Fruit fly (Drosophila melanogaster) whole organism, wandering third instar larva: ENCODE measurements around the gene CG46434.

Experiments
- CrebA ChIP-seq: fragments of 200-800 bp; sonication (Bioruptor generic); optimal IDR thresholded peaks from 2 replicates; lab custom pipeline; 2016; ENCODE audit warnings: missing biosample characterization, mild to moderate bottlenecking, missing genetic modification characterization, borderline replicate concordance
- Hnf4 ChIP-seq: fragments of 200-800 bp; sonication (Bioruptor generic); optimal IDR thresholded peaks from 2 replicates; lab custom pipeline; 2016; ENCODE audit warnings: missing biosample characterization, mild to moderate bottlenecking, missing genetic modification characterization
- Hr78 ChIP-seq: fragments of >200 bp; optimal IDR thresholded peaks from 2 replicates; lab custom pipeline; 2017; ENCODE audit warnings: missing biosample characterization, missing genetic modification characterization
- Hr83 ChIP-seq: fragments of 200-300 bp; sonication (Bioruptor generic); optimal IDR thresholded peaks from 2 replicates; lab custom pipeline; 2016; ENCODE audit warnings: missing biosample characterization, mild to moderate bottlenecking, missing genetic modification characterization, moderate library complexity; ENCODE audit not compliant: poor library complexity, severe bottlenecking
- Myc ChIP-seq: fragments of >200 bp; optimal IDR thresholded peaks from 2 replicates; lab custom pipeline; 2017
- brk ChIP-seq: fragments of 200-800 bp; sonication (Bioruptor generic); optimal IDR thresholded peaks from 2 replicates; lab custom pipeline; 2016; ENCODE audit warnings: missing biosample characterization, mild to moderate bottlenecking, missing genetic modification characterization
- dmrt93B ChIP-seq: fragments of 200-800 bp; sonication (Bioruptor generic); optimal IDR thresholded peaks from 2 replicates; lab custom pipeline; 2018; ENCODE audit warnings: missing biosample characterization, mild to moderate bottlenecking, missing genetic modification characterization
- ey ChIP-seq: fragments of 200-800 bp; sonication (Bioruptor generic); optimal IDR thresholded peaks from 2 replicates; lab custom pipeline; 2016; ENCODE audit warnings: missing biosample characterization, missing genetic modification characterization
- fru ChIP-seq: fragments of 200-800 bp; sonication (Bioruptor generic); optimal IDR thresholded peaks from 3 replicates; lab custom pipeline; 2016; ENCODE audit warnings: missing biosample characterization, mild to moderate bottlenecking, missing genetic modification characterization
- h ChIP-seq: fragments of 200-800 bp; sonication (Bioruptor generic); optimal IDR thresholded peaks from 3 replicates; lab custom pipeline; 2016; ENCODE audit warnings: missing biosample characterization, mild to moderate bottlenecking, missing genetic modification characterization
- psq ChIP-seq: fragments of 200-800 bp; sonication (Bioruptor generic); optimal IDR thresholded peaks from 3 replicates; lab custom pipeline; 2017; ENCODE audit warnings: missing biosample characterization, mild to moderate bottlenecking, missing genetic modification characterization, moderate library complexity
- rgr ChIP-seq: fragments of 200-800 bp; sonication (Bioruptor generic); optimal IDR thresholded peaks from 3 replicates; lab custom pipeline; 2016; ENCODE audit warnings: missing biosample characterization, mild to moderate bottlenecking, missing genetic modification characterization
- sage ChIP-seq: fragments of 200-800 bp; sonication (Bioruptor generic); optimal IDR thresholded peaks from 2 replicates; lab custom pipeline; 2016; ENCODE audit warnings: missing biosample characterization, mild to moderate bottlenecking, missing genetic modification characterization
- usp ChIP-seq: fragments of >200 bp; optimal IDR thresholded peaks from 2 replicates; lab custom pipeline; 2017; ENCODE audit warnings: missing biosample characterization, missing genetic modification characterization

DNA sequence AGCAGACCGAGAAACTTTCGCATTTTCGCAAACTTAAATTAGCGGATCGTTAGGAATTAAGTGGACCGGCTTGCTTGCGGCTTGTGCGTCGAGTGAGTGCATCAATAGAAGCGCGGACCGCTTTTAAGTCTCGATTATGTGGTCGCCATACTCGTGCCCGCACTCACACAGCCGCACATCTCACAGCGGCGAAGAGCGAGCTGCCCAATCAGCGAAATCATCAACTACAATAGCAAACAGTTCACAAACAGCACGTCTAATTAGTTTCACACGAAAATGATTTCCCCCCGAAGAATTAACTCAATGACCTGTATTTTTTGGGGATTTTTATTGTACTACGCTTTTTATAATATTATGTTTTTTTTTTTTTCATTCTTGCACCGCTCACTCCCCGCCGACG, 43.3 kb downstream of the CG46434 start, which contains the start of gene CG9451:
- TF ChIP-seq CrebA (GFP tag; lab: Kevin White, UChicago) (no peak), dmrt93B (GFP tag; lab: Kevin White, UChicago) (no peak), ey (GFP tag; lab: Kevin White, UChicago) (no peak), h (GFP tag; lab: Kevin White, UChicago) (no peak), Hnf4 (GFP tag; lab: Kevin White, UChicago) (no peak), usp (GFP tag; lab: Kevin White, UChicago) (no peak), Myc (lab: Kevin White, UChicago) (no peak), Hr83 (GFP tag; lab: Kevin White, UChicago) (no peak), sage (no peak), Hr78 (GFP tag; lab: Kevin White, UChicago) (no peak), fru (GFP tag; lab: Kevin White, UChicago) (no peak), brk (GFP tag; lab: Kevin White, UChicago) (no peak), psq (GFP tag; lab: Kevin White, UChicago) (no peak), rgr (no peak)
